Fruit fly (Drosophila melanogaster) whole organism: Measurements from ENCODE around the gene CG12985.

ENCODE experiments used
- CG8478 ChIP-seq: fragments of >200 bp; optimal IDR thresholded peaks from 2 replicates; lab custom pipeline; 2018; ENCODE audit warnings: inconsistent platforms
- Dll ChIP-seq: fragments of >200 bp; optimal IDR thresholded peaks from 2 replicates; lab custom pipeline; 2017
- EcR ChIP-seq, 2 experiments: fragments of >200 bp; optimal IDR thresholded peaks; 2 replicates each; lab custom pipeline; 2017; ENCODE audit warnings: missing biosample characterization in 2 of 2, missing genetic modification characterization in 2 of 2, missing genetic modification reagents in 2 of 2
- pan ChIP-seq: fragments of >200 bp; optimal IDR thresholded peaks from 2 replicates; lab custom pipeline; 2017
- psq ChIP-seq: fragments of >200 bp; optimal IDR thresholded peaks from 2 replicates; lab custom pipeline; 2017
- usp ChIP-seq: fragments of >200 bp; optimal IDR thresholded peaks from 2 replicates; lab custom pipeline; 2017; ENCODE audit warnings: missing biosample characterization, missing genetic modification characterization, mixed read lengths

DNA sequence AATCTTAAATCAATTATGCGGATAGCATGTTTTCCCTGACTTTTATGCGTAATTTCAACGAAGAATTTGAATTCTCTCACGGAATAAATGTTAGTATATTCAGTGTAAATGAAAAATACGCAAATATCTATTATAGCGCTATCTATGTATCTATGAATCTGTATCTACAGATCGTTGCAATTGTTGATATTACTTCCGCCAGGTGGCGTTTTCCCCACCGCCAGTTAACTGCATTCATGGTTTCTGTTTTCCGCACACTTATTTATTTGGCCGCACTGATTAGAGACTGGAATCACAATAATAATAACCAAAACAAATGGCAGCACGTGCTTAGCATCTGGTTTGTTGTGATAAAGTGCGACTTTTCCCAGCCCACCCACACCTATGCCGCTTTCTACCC, 749 bp upstream of the CG12985 start:
- TF ChIP-seq psq (lab: Kevin White, UChicago), result no peak
- no peak for TF ChIP-seq CG8478
- TF ChIP-seq EcR (GFP tag; optimal IDR thresholded peaks at IDR 0.05; lab: Kevin White, UChicago), result no peak
- TF ChIP-seq Dll (lab: Kevin White, UChicago), result no peak
- no peak for TF ChIP-seq usp (GFP tag; lab: Kevin White, UChicago)
- no peak for TF ChIP-seq pan (lab: Kevin White, UChicago)
